Worm (Caenorhabditis elegans) whole organism, young adult: ENCODE measurements around the gene srj-38.
"Not testable (repeated sequence)": the region's sequence is repeated elsewhere in the genome, so short reads cannot be mapped to it uniquely, and the experiment has no call there.

Source experiments
- D2030.7 ChIP-seq: fragments of 200-800 bp; sonication (Bioruptor generic); IDR thresholded peaks from 2 replicates; pipeline ENCODE4 v1.3.6; 2022; ENCODE audit warnings: missing genetic modification reagents, missing genetic modification characterization, missing compliant biosample characterization
- F39B2.1 ChIP-seq: fragments of 200-800 bp; sonication (Bioruptor generic); IDR thresholded peaks from 2 replicates; pipeline ENCODE4 v1.3.6; 2022; ENCODE audit warnings: missing genetic modification reagents, missing genetic modification characterization, missing compliant biosample characterization
- T26A5.8 ChIP-seq: sonication (generic microtip); optimal IDR thresholded peaks from 2 replicates; lab custom pipeline; 2016; ENCODE audit warnings: missing genetic modification characterization, missing compliant biosample characterization
- athp-1 ChIP-seq: sonication (generic microtip); optimal IDR thresholded peaks from 2 replicates; lab custom pipeline; 2017; ENCODE audit warnings: mild to moderate bottlenecking, missing genetic modification characterization, missing compliant biosample characterization
- bed-1 ChIP-seq: fragments of 200-800 bp; sonication (Bioruptor generic); IDR thresholded peaks from 2 replicates; pipeline ENCODE4 v1.3.6; 2022; ENCODE audit warnings: missing genetic modification reagents, missing genetic modification characterization, missing compliant biosample characterization
- chd-7 ChIP-seq: sonication (generic microtip); optimal IDR thresholded peaks from 2 replicates; lab custom pipeline; 2016; ENCODE audit warnings: mild to moderate bottlenecking, missing genetic modification characterization, moderate library complexity, missing compliant biosample characterization
- egl-44 ChIP-seq: fragments of 200-800 bp; sonication (Bioruptor generic); IDR thresholded peaks from 2 replicates; pipeline ENCODE4 v1.3.6; 2022; ENCODE audit warnings: missing genetic modification reagents, missing genetic modification characterization, missing compliant biosample characterization
- egrh-3 ChIP-seq: fragments of 200-800 bp; sonication (Bioruptor generic); IDR thresholded peaks from 2 replicates; pipeline ENCODE4 v1.3.6; 2022; ENCODE audit warnings: missing genetic modification reagents, missing genetic modification characterization, missing compliant biosample characterization
- ets-4 ChIP-seq: fragments of 200-800 bp; sonication (Bioruptor generic); optimal IDR thresholded peaks from 2 replicates; lab custom pipeline; 2018; ENCODE audit warnings: mild to moderate bottlenecking, missing genetic modification characterization, missing compliant biosample characterization
- hlh-26 ChIP-seq: fragments of 200-800 bp; sonication (Bioruptor generic); conservative IDR thresholded peaks from 2 replicates; pipeline ENCODE4 v1.3.6; 2022; ENCODE audit warnings: missing genetic modification reagents, missing genetic modification characterization, missing compliant biosample characterization
- mes-4 ChIP-seq: sonication (generic microtip); optimal IDR thresholded peaks from 2 replicates; lab custom pipeline; 2016; ENCODE audit warnings: missing genotype, missing genetic modification characterization, missing compliant biosample characterization
- mxl-1 ChIP-seq: sonication (generic microtip); optimal IDR thresholded peaks from 2 replicates; lab custom pipeline; 2016; ENCODE audit warnings: missing genetic modification characterization, missing compliant biosample characterization
- nfyb-1 ChIP-seq: fragments of 200-800 bp; sonication (Bioruptor generic); IDR thresholded peaks from 2 replicates; pipeline ENCODE4 v1.3.6; 2022; ENCODE audit warnings: missing genetic modification reagents, missing genetic modification characterization, missing compliant biosample characterization
- pha-4 ChIP-seq: fragments of 150-350 bp; sonication (generic microtip); optimal IDR thresholded peaks from 2 replicates; lab custom pipeline; 2014; ENCODE audit warnings: missing biosample characterization, missing genetic modification reagents, missing genetic modification characterization
- rec-8 ChIP-seq, 2 experiments: sonication (generic microtip); optimal IDR thresholded peaks; 2 replicates each; lab custom pipeline; 2016; ENCODE audit warnings: mild to moderate bottlenecking in 2 of 2, missing genetic modification characterization in 2 of 2, missing genetic modification reagents in 2 of 2, missing genotype in 2 of 2, missing biosample characterization in 1 of 2, missing compliant biosample characterization in 1 of 2, moderate library complexity in 1 of 2
- sea-2 ChIP-seq: fragments of 200-800 bp; sonication (Bioruptor generic); IDR thresholded peaks from 2 replicates; pipeline ENCODE4 v1.3.6; 2022; ENCODE audit warnings: missing genetic modification characterization, missing compliant biosample characterization
- tlf-1 ChIP-seq: fragments of 200-800 bp; sonication (Bioruptor generic); optimal IDR thresholded peaks from 2 replicates; lab custom pipeline; 2018; ENCODE audit warnings: mild to moderate bottlenecking, missing genetic modification characterization, missing compliant biosample characterization
- unc-130 ChIP-seq: sonication (generic microtip); optimal IDR thresholded peaks from 2 replicates; lab custom pipeline; 2016; ENCODE audit warnings: missing genetic modification reagents, missing genetic modification characterization, missing compliant biosample characterization
- ztf-3 ChIP-seq: fragments of 200-800 bp; sonication (Bioruptor generic); optimal IDR thresholded peaks from 2 replicates; lab custom pipeline; 2018; ENCODE audit warnings: mild to moderate bottlenecking, missing genetic modification characterization, missing compliant biosample characterization

srj-38 gene

DNA sequence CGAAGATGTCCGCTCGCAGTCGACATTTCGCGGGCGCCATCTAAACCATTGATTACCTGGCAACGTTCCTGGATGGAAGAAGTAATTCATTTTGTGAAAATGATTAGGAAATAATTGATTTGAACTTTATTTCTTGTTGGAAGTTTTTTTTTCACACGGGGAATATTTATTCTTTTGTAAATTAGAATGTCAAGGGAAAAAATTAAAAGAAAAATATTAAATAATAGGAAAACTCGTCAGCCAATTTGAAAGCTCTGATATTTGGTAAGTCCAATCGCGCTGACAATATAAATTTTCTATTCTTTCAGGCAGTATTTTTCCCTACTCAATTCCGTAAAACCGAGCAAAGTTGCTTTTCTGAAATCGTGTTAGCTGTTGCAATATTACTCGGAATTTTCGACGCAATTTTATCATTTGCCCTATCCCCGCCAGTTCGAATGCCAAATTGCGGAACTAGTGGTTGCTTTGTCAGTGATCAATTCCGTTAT lies 45.2 kb downstream of the srj-38 start, which contains the start of the genes K09C6.7 and K09C6.10:
Gene K09C6.7, minus strand, starts transcription at position 101 of the 488 bp plus-strand sequence.
Gene K09C6.10, plus strand, starts transcription at position 438 of the 488 bp plus-strand sequence.
- not testable (repeated sequence) for TF ChIP-seq D2030.7; athp-1; egrh-3 (GFP tag; lab: Robert Waterston, UW)

ce11 chrV:833368-833767 lies 50.9 kb downstream of the srj-38 start, which contains the start of gene F41H8.1:
TSS of gene F41H8.1 (plus strand) at chrV:833668.
- TF ChIP-seq tlf-1 (GFP tag; lab: Kevin White, UChicago) (no peak), rec-8 (tag; optimal IDR thresholded peaks at IDR 0.05; lab: Kevin White, UChicago) (no peak), bed-1 (GFP tag; lab: Robert Waterston, UW) (no peak), T26A5.8 (tag; lab: Kevin White, UChicago) (no peak), sea-2 (GFP tag; lab: Robert Waterston, UW) (no peak), egrh-3 (GFP tag; lab: Robert Waterston, UW) (no peak), F39B2.1 (GFP tag; lab: Robert Waterston, UW) (no peak), nfyb-1 (GFP tag; lab: Robert Waterston, UW) (no peak), ets-4 (GFP tag; lab: Kevin White, UChicago) (no peak), mxl-1 (tag; lab: Kevin White, UChicago) (no peak), pha-4 (no peak), unc-130 (no peak), chd-7 (tag; lab: Kevin White, UChicago) (no peak), hlh-26 (GFP tag; lab: Robert Waterston, UW) (no peak), ztf-3 (GFP tag; lab: Kevin White, UChicago) (no peak), egl-44 (GFP tag; lab: Robert Waterston, UW) (no peak), mes-4 (tag; lab: Kevin White, UChicago) (no peak)
- TF ChIP-seq, all 124 proteins: peak for 0
